Worm (Caenorhabditis elegans) whole organism, L3 larva: ENCODE data around the gene C39B10.5.

Experiments used
- R02D3.7 ChIP-seq: fragments of 150-350 bp; optimal IDR thresholded peaks from 2 replicates; lab custom pipeline; 2014; ENCODE audit warnings: missing biosample characterization, missing genetic modification characterization
- ZK546.5 ChIP-seq: sonication (generic microtip); optimal IDR thresholded peaks from 2 replicates; lab custom pipeline; 2017; ENCODE audit warnings: missing biosample characterization, missing genetic modification characterization
- ama-1 ChIP-seq: fragments of 150-350 bp; optimal IDR thresholded peaks from 2 replicates; lab custom pipeline; 2018
- ceh-16 ChIP-seq: sonication (generic microtip); optimal IDR thresholded peaks from 2 replicates; lab custom pipeline; 2017; ENCODE audit warnings: missing biosample characterization, missing genetic modification characterization
- ceh-28 ChIP-seq: fragments of 150-350 bp; optimal IDR thresholded peaks from 2 replicates; lab custom pipeline; 2014; ENCODE audit warnings: missing biosample characterization, missing genetic modification reagents, missing genetic modification characterization
- ceh-82 ChIP-seq: fragments of 150-350 bp; optimal IDR thresholded peaks from 2 replicates; lab custom pipeline; 2014; ENCODE audit warnings: missing biosample characterization, missing genetic modification characterization
- daf-12 ChIP-seq: fragments of 150-350 bp; optimal IDR thresholded peaks from 2 replicates; lab custom pipeline; 2014; ENCODE audit warnings: missing biosample characterization, missing genetic modification reagents, missing genetic modification characterization
- egl-27 ChIP-seq: sonication (generic microtip); optimal IDR thresholded peaks from 4 replicates; lab custom pipeline; 2017; ENCODE audit warnings: missing biosample characterization, missing genetic modification reagents, missing genetic modification characterization
- egl-5 ChIP-seq: fragments of 150-350 bp; optimal IDR thresholded peaks from 2 replicates; lab custom pipeline; 2017; ENCODE audit warnings: missing biosample characterization, missing genetic modification reagents, missing genetic modification characterization, inconsistent platforms
- elt-2 ChIP-seq: sonication (generic microtip); optimal IDR thresholded peaks from 2 replicates; lab custom pipeline; 2016; ENCODE audit warnings: missing genetic modification reagents, mild to moderate bottlenecking, missing genetic modification characterization, missing compliant biosample characterization
- eor-1 ChIP-seq, 2 experiments: fragments of 150-350 bp; optimal IDR thresholded peaks; 2 replicates each; lab custom pipeline; 2014 to 2018; ENCODE audit warnings: missing biosample characterization in 2 of 2, missing genetic modification characterization in 2 of 2
- fos-1 ChIP-seq: fragments of 150-350 bp; optimal IDR thresholded peaks from 2 replicates; lab custom pipeline; 2014; ENCODE audit warnings: missing biosample characterization, missing genetic modification characterization
- hmg-11 ChIP-seq: sonication (generic microtip); optimal IDR thresholded peaks from 2 replicates; lab custom pipeline; 2016; ENCODE audit warnings: missing genetic modification characterization, missing compliant biosample characterization
- jun-1 ChIP-seq: fragments of 150-350 bp; optimal IDR thresholded peaks from 2 replicates; lab custom pipeline; 2014; ENCODE audit warnings: missing biosample characterization, missing genetic modification reagents, missing genetic modification characterization
- lin-15B ChIP-seq: fragments of 150-350 bp; optimal IDR thresholded peaks from 2 replicates; lab custom pipeline; 2014; ENCODE audit warnings: missing biosample characterization, missing genetic modification characterization
- lin-39 ChIP-seq: fragments of 150-350 bp; optimal IDR thresholded peaks from 2 replicates; lab custom pipeline; 2018; ENCODE audit warnings: missing biosample characterization, missing genetic modification reagents, missing genetic modification characterization
- lsy-12 ChIP-seq: sonication (generic microtip); optimal IDR thresholded peaks from 2 replicates; lab custom pipeline; 2016; ENCODE audit warnings: mild to moderate bottlenecking, missing genetic modification characterization, missing compliant biosample characterization
- mdl-1 ChIP-seq: fragments of 150-350 bp; optimal IDR thresholded peaks from 2 replicates; lab custom pipeline; 2014; ENCODE audit warnings: missing biosample characterization, missing genetic modification characterization
- mml-1 ChIP-seq: fragments of 150-350 bp; sonication (generic microtip); optimal IDR thresholded peaks from 3 replicates; lab custom pipeline; 2014; ENCODE audit warnings: missing biosample characterization, missing genetic modification characterization
- nfya-1 ChIP-seq: sonication (generic microtip); optimal IDR thresholded peaks from 2 replicates; lab custom pipeline; 2017; ENCODE audit warnings: missing genetic modification characterization, mild to moderate bottlenecking, missing compliant biosample characterization, antibody characterized with exemption, moderate library complexity; ENCODE audit not compliant: insufficient read depth
- nhr-11 ChIP-seq: fragments of 150-350 bp; optimal IDR thresholded peaks from 2 replicates; lab custom pipeline; 2014; ENCODE audit warnings: missing biosample characterization, missing genetic modification characterization
- nhr-12 ChIP-seq: fragments of 150-350 bp; optimal IDR thresholded peaks from 2 replicates; lab custom pipeline; 2014; ENCODE audit warnings: missing biosample characterization, missing genetic modification characterization
- nhr-23 ChIP-seq: fragments of 150-350 bp; optimal IDR thresholded peaks from 2 replicates; lab custom pipeline; 2014; ENCODE audit warnings: missing biosample characterization, missing genetic modification reagents, missing genetic modification characterization
- nhr-237 ChIP-seq: fragments of 150-350 bp; optimal IDR thresholded peaks from 2 replicates; lab custom pipeline; 2014; ENCODE audit warnings: missing biosample characterization, missing genetic modification characterization
- nhr-28 ChIP-seq: fragments of 150-350 bp; optimal IDR thresholded peaks from 2 replicates; lab custom pipeline; 2014; ENCODE audit warnings: missing biosample characterization, missing genetic modification characterization
- nhr-43 ChIP-seq: sonication (generic microtip); optimal IDR thresholded peaks from 2 replicates; lab custom pipeline; 2016; ENCODE audit warnings: mild to moderate bottlenecking, missing genetic modification characterization, missing compliant biosample characterization; ENCODE audit not compliant: poor library complexity, severe bottlenecking
- nhr-76 ChIP-seq: fragments of 150-350 bp; sonication (generic microtip); optimal IDR thresholded peaks from 5 replicates; lab custom pipeline; 2014; ENCODE audit warnings: missing biosample characterization, missing genetic modification characterization
- nhr-77 ChIP-seq: fragments of 150-350 bp; optimal IDR thresholded peaks from 2 replicates; lab custom pipeline; 2014; ENCODE audit warnings: missing biosample characterization, missing genetic modification characterization
- pha-4 ChIP-seq: fragments of 150-350 bp; optimal IDR thresholded peaks from 2 replicates; lab custom pipeline; 2014; ENCODE audit warnings: missing biosample characterization, missing genetic modification reagents, missing genetic modification characterization
- pqm-1 ChIP-seq: fragments of 150-350 bp; optimal IDR thresholded peaks from 2 replicates; lab custom pipeline; 2017; ENCODE audit warnings: missing biosample characterization, missing genetic modification characterization, inconsistent platforms
- sea-2 ChIP-seq: fragments of 150-350 bp; sonication (generic microtip); optimal IDR thresholded peaks from 4 replicates; lab custom pipeline; 2014; ENCODE audit warnings: missing biosample characterization, missing genetic modification reagents, missing genetic modification characterization
- snpc-4 ChIP-seq: fragments of 150-350 bp; optimal IDR thresholded peaks from 2 replicates; lab custom pipeline; 2014; ENCODE audit warnings: missing biosample characterization, missing genetic modification characterization
- tbx-2 ChIP-seq: sonication (generic microtip); optimal IDR thresholded peaks from 2 replicates; lab custom pipeline; 2016; ENCODE audit warnings: mild to moderate bottlenecking, missing genetic modification characterization, missing compliant biosample characterization
- unc-39 ChIP-seq: sonication (generic microtip); optimal IDR thresholded peaks from 4 replicates; lab custom pipeline; 2017; ENCODE audit warnings: missing biosample characterization, missing genetic modification characterization
- unc-62 ChIP-seq: fragments of 150-350 bp; sonication (generic microtip); optimal IDR thresholded peaks from 4 replicates; lab custom pipeline; 2014; ENCODE audit warnings: missing biosample characterization, missing genetic modification reagents, missing genetic modification characterization
- zag-1 ChIP-seq: fragments of 150-350 bp; optimal IDR thresholded peaks from 2 replicates; lab custom pipeline; 2014; ENCODE audit warnings: missing biosample characterization, missing genetic modification characterization
- ztf-11 ChIP-seq: fragments of 150-350 bp; optimal IDR thresholded peaks from 2 replicates; lab custom pipeline; 2014; ENCODE audit warnings: missing biosample characterization, missing genetic modification characterization
- ztf-4 ChIP-seq: fragments of 150-350 bp; optimal IDR thresholded peaks from 2 replicates; lab custom pipeline; 2014; ENCODE audit warnings: missing biosample characterization, missing genetic modification characterization

Gene C39B10.5

ce11 chrX:10474998-10475577 lies 27.9 kb downstream of the C39B10.5 start, which contains the start of gene elt-4:
Gene elt-4 (plus strand): TSS chrX:10475527.
- peak; percentile 57 for TF ChIP-seq pqm-1 (tag; lab: Kevin White, UChicago)
- TF ChIP-seq daf-12 (tag; lab: Kevin White, UChicago), result no peak

DNA sequence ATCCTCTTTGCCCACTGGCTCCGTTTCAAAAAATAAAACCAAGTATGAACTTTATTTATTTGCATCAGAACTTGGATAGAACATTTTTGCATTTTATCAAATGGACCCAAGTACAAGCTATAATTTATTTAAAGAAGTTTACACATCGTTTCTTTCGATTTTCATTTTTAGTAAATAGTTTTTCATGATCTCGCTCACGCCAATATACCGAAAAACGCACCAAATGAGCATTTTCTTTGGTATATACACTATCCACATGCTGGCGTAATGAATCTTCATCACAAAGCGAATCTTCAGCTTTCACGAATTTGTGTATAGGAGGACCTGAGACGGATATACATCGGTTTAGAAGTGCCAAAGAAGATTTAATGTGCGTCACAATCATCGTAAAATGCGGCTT lies 29.4 kb downstream of the C39B10.5 start, which contains the start of gene C39B10.7:
C39B10.7 (plus strand) TSS at position 301 of the 400 bp plus-strand sequence.
- TF ChIP-seq nhr-11 (tag; lab: Kevin White, UChicago) (no peak), mdl-1 (tag; lab: Kevin White, UChicago) (no peak), nfya-1 (tag; lab: Kevin White, UChicago) (no peak), R02D3.7 (no peak), mml-1 (tag; lab: Kevin White, UChicago) (no peak), nhr-12 (no peak), ztf-11 (tag; lab: Kevin White, UChicago) (no peak), lsy-12 (tag; lab: Kevin White, UChicago) (no peak), ceh-28 (no peak), nhr-76 (no peak), egl-27 (tag; lab: Kevin White, UChicago) (no peak), eor-1 (tag; optimal IDR thresholded peaks at IDR 0.05; lab: Kevin White, UChicago) (no peak), lin-15B (tag; lab: Kevin White, UChicago) (no peak), nhr-43 (tag; lab: Kevin White, UChicago) (no peak), nhr-237 (tag; lab: Kevin White, UChicago) (no peak)

DNA sequence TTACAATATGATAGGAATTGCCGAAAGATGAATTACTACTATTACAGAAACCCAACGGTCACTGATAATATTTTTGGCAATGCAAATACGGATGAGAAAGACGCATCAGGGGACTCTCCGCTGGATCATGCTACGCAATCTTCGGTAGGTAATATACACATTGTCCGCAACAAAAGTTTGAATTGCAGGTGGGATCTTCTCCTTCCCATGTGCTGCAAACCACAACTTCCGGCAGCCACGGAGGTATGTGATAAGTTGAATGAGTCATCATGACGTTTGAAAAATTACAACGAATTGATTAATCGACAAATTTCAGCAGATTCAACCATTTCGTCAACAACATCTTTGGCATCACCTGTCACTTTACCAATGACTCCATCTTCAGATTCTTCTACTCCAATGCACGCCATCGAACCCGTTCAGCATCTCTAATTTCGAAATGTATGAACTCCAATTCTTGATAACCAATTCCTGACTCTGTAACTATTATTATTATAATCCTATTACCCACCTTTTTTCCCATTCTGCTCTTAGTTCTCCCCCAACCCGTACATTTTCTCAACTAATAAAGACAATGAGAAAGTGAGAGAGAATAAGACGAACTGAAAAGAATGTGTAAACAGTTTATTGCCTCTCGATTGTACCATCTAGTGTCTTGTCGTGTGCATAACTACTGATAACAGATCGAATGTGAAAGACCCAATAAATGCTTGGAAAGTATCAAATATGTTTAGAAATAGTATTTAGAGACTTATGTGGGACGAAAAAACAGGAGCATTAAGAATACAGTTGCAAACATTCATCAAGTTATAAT lies 30.2 kb downstream of the C39B10.5 start:
- TF ChIP-seq pha-4 (tag; lab: Kevin White, UChicago), result peak; percentile 65
- TF ChIP-seq egl-27 (tag; lab: Kevin White, UChicago), result no peak
- peak; percentile 70 for TF ChIP-seq jun-1
- TF ChIP-seq pqm-1 (tag; lab: Kevin White, UChicago), result peak; percentile 93
- TF ChIP-seq, all 47 proteins: peak for 3

DNA sequence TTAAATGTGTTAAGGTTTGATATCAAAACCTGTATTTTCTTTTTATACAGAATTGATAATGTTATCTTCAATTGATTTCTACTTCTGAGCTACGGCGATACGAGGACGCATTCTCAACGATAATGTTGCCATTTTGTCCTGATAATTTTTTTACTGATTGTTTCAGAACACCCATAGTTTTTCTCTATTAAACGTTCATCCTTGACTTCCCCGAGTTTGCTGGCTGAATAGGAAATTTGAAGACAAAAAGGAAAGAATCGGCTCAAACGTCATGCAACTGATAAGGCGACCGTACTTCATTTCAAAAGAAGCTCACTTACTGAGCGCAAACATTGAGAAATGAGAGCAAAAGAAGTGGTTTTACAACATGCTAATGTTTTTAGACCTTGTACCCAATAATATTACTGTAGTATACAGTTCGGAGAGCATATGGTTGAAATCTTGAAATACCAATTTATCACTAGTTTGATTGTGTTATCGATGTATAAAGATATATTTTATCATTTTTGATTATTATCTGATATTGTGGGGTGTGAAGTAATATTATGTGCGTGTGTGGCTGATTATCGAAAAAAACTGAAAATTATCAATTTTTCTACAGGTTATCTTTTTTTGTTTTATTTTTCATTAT lies 32.1 kb downstream of the C39B10.5 start:
- TF ChIP-seq ceh-82 (tag; lab: Kevin White, UChicago) (no peak), hmg-11 (tag; lab: Kevin White, UChicago) (no peak), tbx-2 (tag; lab: Kevin White, UChicago) (no peak), pqm-1 (tag; lab: Kevin White, UChicago) (peak; percentile 64), egl-5 (no peak), jun-1 (peak; percentile 48), snpc-4 (no peak), R02D3.7 (no peak), unc-62 (GFP tag; lab: Kevin White, UChicago) (no peak), egl-27 (tag; lab: Kevin White, UChicago) (no peak), ama-1 (lab: Kevin White, UChicago) (no peak)

ce11 chrX:10480563-10481290 lies 33.6 kb downstream of the C39B10.5 start, which contains the start of gene elt-2:
Gene elt-2 (plus strand): TSS chrX:10481240.
- TF ChIP-seq ceh-28 (no peak), nhr-23 (tag; lab: Kevin White, UChicago) (no peak), tbx-2 (tag; lab: Kevin White, UChicago) (no peak), nhr-28 (tag; lab: Kevin White, UChicago) (no peak), R02D3.7 (no peak), elt-2 (tag; lab: Kevin White, UChicago) (no peak), pha-4 (tag; lab: Kevin White, UChicago) (peak; percentile 2), pqm-1 (tag; lab: Kevin White, UChicago) (peak; percentile 96), lsy-12 (tag; lab: Kevin White, UChicago) (peak; percentile 41), eor-1 (tag; optimal IDR thresholded peaks at IDR 0.05; lab: Kevin White, UChicago) (no peak), snpc-4 (no peak), sea-2 (GFP tag; lab: Kevin White, UChicago) (no peak), ceh-16 (no peak), mml-1 (tag; lab: Kevin White, UChicago) (no peak), nhr-11 (tag; lab: Kevin White, UChicago) (no peak), zag-1 (tag; lab: Kevin White, UChicago) (no peak), ceh-82 (tag; lab: Kevin White, UChicago) (no peak), hmg-11 (tag; lab: Kevin White, UChicago) (no peak), nhr-76 (no peak), jun-1 (peak; percentile 95), nhr-43 (tag; lab: Kevin White, UChicago) (no peak), unc-39 (no peak), ZK546.5 (tag; lab: Kevin White, UChicago) (no peak), ztf-11 (tag; lab: Kevin White, UChicago) (no peak), nhr-77 (no peak), lin-39 (no peak), fos-1 (tag; lab: Kevin White, UChicago) (no peak), ztf-4 (tag; lab: Kevin White, UChicago) (no peak)
